Worm (Caenorhabditis elegans) whole organism, mixed stage, embryonic: ENCODE data around the gene arrd-22.

Source experiments
- ces-1 ChIP-seq: fragments of 150-350 bp; optimal IDR thresholded peaks from 2 replicates; lab custom pipeline; 2014; ENCODE audit warnings: missing biosample characterization, missing genetic modification reagents, missing genetic modification characterization
- drap-1 ChIP-seq: fragments of 200-800 bp; sonication (Bioruptor generic); optimal IDR thresholded peaks from 3 replicates; lab custom pipeline; 2018; ENCODE audit warnings: mild to moderate bottlenecking, missing genetic modification characterization, missing compliant biosample characterization
- elt-1 ChIP-seq: sonication (generic microtip); optimal IDR thresholded peaks from 2 replicates; lab custom pipeline; 2017; ENCODE audit warnings: missing genetic modification characterization, mild to moderate bottlenecking, missing compliant biosample characterization, antibody characterized with exemption, moderate library complexity, borderline replicate concordance; ENCODE audit not compliant: insufficient read depth
- elt-3 ChIP-seq: fragments of 150-350 bp; optimal IDR thresholded peaks from 2 replicates; lab custom pipeline; 2014; ENCODE audit warnings: missing biosample characterization, missing genetic modification characterization
- lin-13 ChIP-seq: fragments of 150-350 bp; optimal IDR thresholded peaks from 2 replicates; lab custom pipeline; 2014; ENCODE audit warnings: missing biosample characterization, missing genetic modification characterization
- nhr-237 ChIP-seq: fragments of 150-350 bp; optimal IDR thresholded peaks from 2 replicates; lab custom pipeline; 2014; ENCODE audit warnings: missing biosample characterization, missing genetic modification characterization
- snpc-4 ChIP-seq: fragments of 150-350 bp; optimal IDR thresholded peaks from 2 replicates; lab custom pipeline; 2014; ENCODE audit warnings: missing biosample characterization, missing genetic modification characterization
- unc-39 ChIP-seq: fragments of 150-350 bp; optimal IDR thresholded peaks from 2 replicates; lab custom pipeline; 2014; ENCODE audit warnings: missing biosample characterization, missing genetic modification characterization

DNA sequence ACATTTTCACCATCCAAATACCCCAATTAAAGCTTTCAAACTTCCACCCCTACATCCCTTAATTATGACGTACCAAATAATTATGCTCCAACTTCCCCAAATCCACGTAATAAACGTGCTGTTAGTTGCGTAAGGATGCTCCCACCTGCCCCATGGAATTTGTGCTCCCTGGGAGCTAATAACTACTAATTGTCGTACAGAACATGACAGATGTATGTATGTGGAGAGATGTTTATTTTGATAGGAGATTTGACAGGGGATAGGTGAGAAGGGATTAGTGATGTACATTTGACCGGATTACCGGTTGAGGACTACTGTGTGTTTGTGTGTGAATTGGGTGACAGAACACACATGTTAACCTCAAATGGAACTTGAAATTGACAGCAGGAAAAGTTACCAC lies 39.5 kb downstream of the arrd-22 start:
- TF ChIP-seq snpc-4 (tag; lab: Kevin White, UChicago) = no peak
- TF ChIP-seq elt-3 (tag; lab: Kevin White, UChicago) = no peak
- no peak for TF ChIP-seq nhr-237 (tag; lab: Kevin White, UChicago)
- TF ChIP-seq drap-1 (GFP tag; lab: Kevin White, UChicago) = no peak
- no peak for TF ChIP-seq elt-1 (tag; lab: Kevin White, UChicago)
- no peak for TF ChIP-seq unc-39 (tag; lab: Kevin White, UChicago)
- no peak for TF ChIP-seq ces-1 (GFP tag; lab: Kevin White, UChicago)
- TF ChIP-seq lin-13 (tag; lab: Kevin White, UChicago) = no peak
